Worm (Caenorhabditis elegans) whole organism, L3 larva: Measurements from ENCODE around the gene mec-15.
A peak's percentile ranks its signal among the peaks of the same experiment; 100 is the strongest.

ENCODE experiments used
- R02D3.7 ChIP-seq: fragments of 150-350 bp; optimal IDR thresholded peaks from 2 replicates; lab custom pipeline; 2014; ENCODE audit warnings: missing biosample characterization, missing genetic modification characterization
- ZK546.5 ChIP-seq: sonication (generic microtip); optimal IDR thresholded peaks from 2 replicates; lab custom pipeline; 2017; ENCODE audit warnings: missing biosample characterization, missing genetic modification characterization
- aly-2 ChIP-seq: fragments of 150-350 bp; optimal IDR thresholded peaks from 2 replicates; lab custom pipeline; 2014; ENCODE audit warnings: missing biosample characterization, missing genetic modification characterization
- ceh-82 ChIP-seq: fragments of 150-350 bp; optimal IDR thresholded peaks from 2 replicates; lab custom pipeline; 2014; ENCODE audit warnings: missing biosample characterization, missing genetic modification characterization
- daf-12 ChIP-seq: fragments of 150-350 bp; optimal IDR thresholded peaks from 2 replicates; lab custom pipeline; 2014; ENCODE audit warnings: missing biosample characterization, missing genetic modification reagents, missing genetic modification characterization
- egl-27 ChIP-seq: sonication (generic microtip); optimal IDR thresholded peaks from 4 replicates; lab custom pipeline; 2017; ENCODE audit warnings: missing biosample characterization, missing genetic modification reagents, missing genetic modification characterization
- egl-5 ChIP-seq: fragments of 150-350 bp; optimal IDR thresholded peaks from 2 replicates; lab custom pipeline; 2017; ENCODE audit warnings: missing biosample characterization, missing genetic modification reagents, missing genetic modification characterization, inconsistent platforms
- elt-1 ChIP-seq: fragments of 150-350 bp; optimal IDR thresholded peaks from 2 replicates; lab custom pipeline; 2014; ENCODE audit warnings: missing biosample characterization, missing genetic modification characterization
- elt-2 ChIP-seq: sonication (generic microtip); optimal IDR thresholded peaks from 2 replicates; lab custom pipeline; 2016; ENCODE audit warnings: missing genetic modification reagents, mild to moderate bottlenecking, missing genetic modification characterization, missing compliant biosample characterization
- elt-3 ChIP-seq, 3 experiments: fragments of 150-350 bp in 1 of 3; sonication (generic microtip) in 2 of 3; optimal IDR thresholded peaks; 2 replicates in 2 of 3; 4 replicates in 1 of 3; lab custom pipeline; 2014 to 2017; ENCODE audit warnings: missing biosample characterization in 3 of 3, missing genetic modification characterization in 3 of 3
- eor-1 ChIP-seq, 2 experiments: fragments of 150-350 bp; optimal IDR thresholded peaks; 2 replicates each; lab custom pipeline; 2014 to 2018; ENCODE audit warnings: missing biosample characterization in 2 of 2, missing genetic modification characterization in 2 of 2
- fos-1 ChIP-seq: fragments of 150-350 bp; optimal IDR thresholded peaks from 2 replicates; lab custom pipeline; 2014; ENCODE audit warnings: missing biosample characterization, missing genetic modification characterization
- hmg-11 ChIP-seq: sonication (generic microtip); optimal IDR thresholded peaks from 2 replicates; lab custom pipeline; 2016; ENCODE audit warnings: missing genetic modification characterization, missing compliant biosample characterization
- lin-15B ChIP-seq: fragments of 150-350 bp; optimal IDR thresholded peaks from 2 replicates; lab custom pipeline; 2014; ENCODE audit warnings: missing biosample characterization, missing genetic modification characterization
- mdl-1 ChIP-seq: fragments of 150-350 bp; optimal IDR thresholded peaks from 2 replicates; lab custom pipeline; 2014; ENCODE audit warnings: missing biosample characterization, missing genetic modification characterization
- mml-1 ChIP-seq: fragments of 150-350 bp; sonication (generic microtip); optimal IDR thresholded peaks from 3 replicates; lab custom pipeline; 2014; ENCODE audit warnings: missing biosample characterization, missing genetic modification characterization
- nfya-1 ChIP-seq: sonication (generic microtip); optimal IDR thresholded peaks from 2 replicates; lab custom pipeline; 2017; ENCODE audit warnings: missing genetic modification characterization, mild to moderate bottlenecking, missing compliant biosample characterization, antibody characterized with exemption, moderate library complexity; ENCODE audit not compliant: insufficient read depth
- nhr-23 ChIP-seq: fragments of 150-350 bp; optimal IDR thresholded peaks from 2 replicates; lab custom pipeline; 2014; ENCODE audit warnings: missing biosample characterization, missing genetic modification reagents, missing genetic modification characterization
- nhr-25 ChIP-seq: sonication (generic microtip); optimal IDR thresholded peaks from 2 replicates; lab custom pipeline; 2017; ENCODE audit warnings: missing biosample characterization, missing genetic modification characterization
- nhr-28 ChIP-seq: fragments of 150-350 bp; optimal IDR thresholded peaks from 2 replicates; lab custom pipeline; 2014; ENCODE audit warnings: missing biosample characterization, missing genetic modification characterization
- nhr-67 ChIP-seq: fragments of 150-350 bp; optimal IDR thresholded peaks from 2 replicates; lab custom pipeline; 2014; ENCODE audit warnings: missing biosample characterization, missing genetic modification characterization
- nhr-76 ChIP-seq: fragments of 150-350 bp; sonication (generic microtip); optimal IDR thresholded peaks from 5 replicates; lab custom pipeline; 2014; ENCODE audit warnings: missing biosample characterization, missing genetic modification characterization
- nhr-77 ChIP-seq: fragments of 150-350 bp; optimal IDR thresholded peaks from 2 replicates; lab custom pipeline; 2014; ENCODE audit warnings: missing biosample characterization, missing genetic modification characterization
- pha-4 ChIP-seq: fragments of 150-350 bp; optimal IDR thresholded peaks from 2 replicates; lab custom pipeline; 2014; ENCODE audit warnings: missing biosample characterization, missing genetic modification reagents, missing genetic modification characterization
- pqm-1 ChIP-seq: fragments of 150-350 bp; optimal IDR thresholded peaks from 2 replicates; lab custom pipeline; 2017; ENCODE audit warnings: missing biosample characterization, missing genetic modification characterization, inconsistent platforms
- sea-2 ChIP-seq: fragments of 150-350 bp; sonication (generic microtip); optimal IDR thresholded peaks from 4 replicates; lab custom pipeline; 2014; ENCODE audit warnings: missing biosample characterization, missing genetic modification reagents, missing genetic modification characterization
- snpc-4 ChIP-seq: fragments of 150-350 bp; optimal IDR thresholded peaks from 2 replicates; lab custom pipeline; 2014; ENCODE audit warnings: missing biosample characterization, missing genetic modification characterization
- tbx-2 ChIP-seq: sonication (generic microtip); optimal IDR thresholded peaks from 2 replicates; lab custom pipeline; 2016; ENCODE audit warnings: mild to moderate bottlenecking, missing genetic modification characterization, missing compliant biosample characterization
- unc-39 ChIP-seq: sonication (generic microtip); optimal IDR thresholded peaks from 4 replicates; lab custom pipeline; 2017; ENCODE audit warnings: missing biosample characterization, missing genetic modification characterization
- zag-1 ChIP-seq: fragments of 150-350 bp; optimal IDR thresholded peaks from 2 replicates; lab custom pipeline; 2014; ENCODE audit warnings: missing biosample characterization, missing genetic modification characterization
- ztf-11 ChIP-seq: fragments of 150-350 bp; optimal IDR thresholded peaks from 2 replicates; lab custom pipeline; 2014; ENCODE audit warnings: missing biosample characterization, missing genetic modification characterization

Gene mec-15

DNA sequence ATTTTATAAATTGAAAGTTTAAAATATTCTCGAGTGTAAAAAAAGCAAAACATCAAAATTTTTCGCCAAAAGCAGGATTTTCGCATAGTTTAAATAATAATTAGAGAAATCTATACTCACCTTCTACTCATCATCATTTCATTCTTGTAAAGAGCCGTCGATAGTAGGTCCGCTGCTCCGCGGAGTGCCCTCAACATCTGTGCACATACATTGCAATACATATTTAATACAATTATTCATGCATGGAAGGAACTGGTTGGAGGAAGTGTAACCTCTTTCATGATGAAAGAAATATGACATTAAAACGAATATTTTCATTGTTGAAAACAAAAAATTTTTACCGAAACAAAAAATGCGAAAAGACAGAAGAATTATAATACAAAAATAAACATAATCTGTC, 2.8 kb upstream of the mec-15 start, which contains the start of gene mrps-14:
Gene mrps-14 (minus strand): TSS at position 197 of the 400 bp plus-strand sequence.
- TF ChIP-seq snpc-4 (tag; lab: Kevin White, UChicago) (no peak), ztf-11 (tag; lab: Kevin White, UChicago) (no peak), hmg-11 (tag; lab: Kevin White, UChicago) (no peak), pqm-1 (tag; lab: Kevin White, UChicago) (no peak), mdl-1 (tag; lab: Kevin White, UChicago) (no peak), nfya-1 (tag; lab: Kevin White, UChicago) (no peak), nhr-23 (tag; lab: Kevin White, UChicago) (no peak), unc-39 (tag; lab: Kevin White, UChicago) (no peak), egl-27 (tag; lab: Kevin White, UChicago) (no peak), fos-1 (tag; lab: Kevin White, UChicago) (no peak), ceh-82 (tag; lab: Kevin White, UChicago) (no peak), egl-5 (tag; lab: Kevin White, UChicago) (no peak), nhr-76 (tag; lab: Kevin White, UChicago) (no peak), zag-1 (tag; lab: Kevin White, UChicago) (no peak), nhr-77 (no peak), sea-2 (GFP tag; lab: Kevin White, UChicago) (no peak), tbx-2 (tag; lab: Kevin White, UChicago) (no peak)

- TF ChIP-seq lin-15B (tag; lab: Kevin White, UChicago) (no peak), tbx-2 (tag; lab: Kevin White, UChicago) (no peak), ztf-11 (tag; lab: Kevin White, UChicago) (no peak), mml-1 (tag; lab: Kevin White, UChicago) (no peak), nhr-28 (tag; lab: Kevin White, UChicago) (no peak), daf-12 (tag; lab: Kevin White, UChicago) (no peak), nhr-25 (no peak), fos-1 (tag; lab: Kevin White, UChicago) (no peak), elt-2 (tag; lab: Kevin White, UChicago) (no peak), aly-2 (tag; lab: Kevin White, UChicago) (no peak), elt-3 (tag; optimal IDR thresholded peaks at IDR 0.05; lab: Kevin White, UChicago) (no peak)
- TF ChIP-seq, all 47 proteins: peak for 0
Measured at ce11 chrII:10234398-10234797, 5.1 kb downstream of the mec-15 start, which contains the start of gene ubxn-5. TSS of gene ubxn-5 (minus strand) at chrII:10234498.

- no peak for TF ChIP-seq tbx-2 (tag; lab: Kevin White, UChicago)
- no peak for TF ChIP-seq egl-27 (tag; lab: Kevin White, UChicago)
- TF ChIP-seq sea-2 (GFP tag; lab: Kevin White, UChicago): no peak
- no peak for TF ChIP-seq elt-3 (tag; optimal IDR thresholded peaks at IDR 0.05; lab: Kevin White, UChicago)
- TF ChIP-seq nhr-25: no peak
- no peak for TF ChIP-seq nhr-23 (tag; lab: Kevin White, UChicago)
- TF ChIP-seq pha-4: peak; percentile 15
- no peak for TF ChIP-seq fos-1 (tag; lab: Kevin White, UChicago)
- TF ChIP-seq nhr-76 (tag; lab: Kevin White, UChicago): no peak
- no peak for TF ChIP-seq nhr-77
- TF ChIP-seq unc-39 (tag; lab: Kevin White, UChicago): no peak
- peak; percentile 60 for TF ChIP-seq elt-2 (tag; lab: Kevin White, UChicago)
- no peak for TF ChIP-seq mdl-1 (tag; lab: Kevin White, UChicago)
- no peak for TF ChIP-seq ZK546.5 (tag; lab: Kevin White, UChicago)
- no peak for TF ChIP-seq eor-1 (tag; optimal IDR thresholded peaks at IDR 0.05; lab: Kevin White, UChicago)
- no peak for TF ChIP-seq R02D3.7 (tag; lab: Kevin White, UChicago)
- no peak for TF ChIP-seq elt-1 (tag; lab: Kevin White, UChicago)
Measured at ce11 chrII:10231874-10232273, 7.6 kb downstream of the mec-15 start.

DNA sequence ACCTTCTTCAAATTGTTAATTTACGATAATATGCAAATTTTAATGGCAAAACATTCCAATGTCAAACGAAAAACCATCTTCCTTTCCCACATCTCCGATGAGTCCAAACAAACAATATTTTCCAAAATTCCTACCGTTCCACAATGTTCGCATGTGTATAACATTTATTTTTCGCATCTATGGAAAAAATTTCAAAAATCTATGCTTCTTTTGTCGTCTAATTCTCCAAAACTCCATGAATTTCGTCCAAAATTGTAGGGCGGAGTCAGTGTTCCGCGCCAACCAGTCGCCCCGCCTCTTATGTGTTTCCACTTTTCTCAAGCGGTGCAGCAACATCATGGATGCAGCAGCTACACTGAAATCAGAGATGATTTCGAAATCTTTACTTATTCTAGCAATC, 8.5 kb downstream of the mec-15 start, which contains the start of gene T01E8.8:
Gene T01E8.8 (plus strand): TSS at position 301 of the 400 bp plus-strand sequence.
- TF ChIP-seq zag-1 (tag; lab: Kevin White, UChicago) (no peak), aly-2 (tag; lab: Kevin White, UChicago) (no peak), nhr-25 (no peak), snpc-4 (tag; lab: Kevin White, UChicago) (no peak), nhr-76 (tag; lab: Kevin White, UChicago) (no peak), unc-39 (tag; lab: Kevin White, UChicago) (no peak), eor-1 (tag; optimal IDR thresholded peaks at IDR 0.05; lab: Kevin White, UChicago) (no peak), nhr-28 (tag; lab: Kevin White, UChicago) (no peak), elt-2 (tag; lab: Kevin White, UChicago) (no peak), nhr-67 (tag; lab: Kevin White, UChicago) (no peak)
